Worm (Caenorhabditis elegans) whole organism, early embryonic: ENCODE results near the gene Y66D12A.3.

Experiments used
- B0310.2 ChIP-seq: sonication (generic microtip); optimal IDR thresholded peaks from 2 replicates; lab custom pipeline; 2016; ENCODE audit warnings: mild to moderate bottlenecking, missing genetic modification characterization, missing compliant biosample characterization
- F13C5.2 ChIP-seq: sonication (generic microtip); optimal IDR thresholded peaks from 2 replicates; lab custom pipeline; 2017; ENCODE audit warnings: mild to moderate bottlenecking, missing genetic modification characterization, inconsistent platforms, missing compliant biosample characterization
- aly-1 ChIP-seq: sonication (generic microtip); optimal IDR thresholded peaks from 2 replicates; lab custom pipeline; 2016; ENCODE audit warnings: missing genetic modification characterization, missing compliant biosample characterization
- ama-1 ChIP-seq: fragments of 150-350 bp; optimal IDR thresholded peaks from 2 replicates; lab custom pipeline; 2014
- ceh-13 ChIP-seq: fragments of 200-800 bp; sonication (Bioruptor generic); optimal IDR thresholded peaks from 2 replicates; lab custom pipeline; 2018; ENCODE audit warnings: mild to moderate bottlenecking, missing genetic modification characterization, missing compliant biosample characterization
- ceh-36 ChIP-seq: sonication (generic microtip); optimal IDR thresholded peaks from 2 replicates; lab custom pipeline; 2016; ENCODE audit warnings: missing genetic modification characterization, inconsistent platforms, missing compliant biosample characterization
- ets-7 ChIP-seq: sonication (generic microtip); optimal IDR thresholded peaks from 2 replicates; lab custom pipeline; 2016; ENCODE audit warnings: missing genotype, missing genetic modification characterization, missing compliant biosample characterization
- flt-1 ChIP-seq: fragments of 200-800 bp; sonication (Bioruptor generic); IDR thresholded peaks from 2 replicates; pipeline ENCODE4 v1.3.6; 2022; ENCODE audit warnings: missing genetic modification characterization, missing compliant biosample characterization
- hmbx-1 ChIP-seq: sonication (generic microtip); optimal IDR thresholded peaks from 2 replicates; lab custom pipeline; 2016; ENCODE audit warnings: mild to moderate bottlenecking, missing genetic modification characterization, missing compliant biosample characterization
- hmg-4 ChIP-seq: fragments of 200-800 bp; sonication (Bioruptor generic); optimal IDR thresholded peaks from 2 replicates; lab custom pipeline; 2018; ENCODE audit warnings: mild to moderate bottlenecking, missing genetic modification characterization, missing compliant biosample characterization
- hnd-1 ChIP-seq: sonication (generic microtip); optimal IDR thresholded peaks from 2 replicates; lab custom pipeline; 2016; ENCODE audit warnings: missing genetic modification characterization, missing compliant biosample characterization
- pes-1 ChIP-seq: fragments of 200-800 bp; sonication (Bioruptor generic); IDR thresholded peaks from 2 replicates; pipeline ENCODE4 v1.3.6; 2022; ENCODE audit warnings: missing genetic modification reagents, missing genetic modification characterization, missing compliant biosample characterization
- scrt-1 ChIP-seq: fragments of 200-800 bp; sonication (Bioruptor generic); IDR thresholded peaks from 2 replicates; pipeline ENCODE4 v1.3.6; 2022; ENCODE audit warnings: missing genetic modification characterization, missing compliant biosample characterization
- sea-1 ChIP-seq: fragments of 200-800 bp; sonication (Bioruptor generic); conservative IDR thresholded peaks from 2 replicates; pipeline ENCODE4 v1.3.6; 2022; ENCODE audit warnings: missing genetic modification characterization, missing compliant biosample characterization
- tbx-11 ChIP-seq: fragments of 200-800 bp; sonication (Bioruptor generic); IDR thresholded peaks from 2 replicates; pipeline ENCODE4 v1.3.6; 2022; ENCODE audit warnings: missing genetic modification characterization, missing compliant biosample characterization
- tbx-37 ChIP-seq: fragments of 200-800 bp; sonication (Bioruptor generic); conservative IDR thresholded peaks from 2 replicates; pipeline ENCODE4 v1.3.6; 2022; ENCODE audit warnings: missing genetic modification reagents, missing genetic modification characterization, missing compliant biosample characterization
- tra-4 ChIP-seq: sonication (generic microtip); optimal IDR thresholded peaks from 2 replicates; lab custom pipeline; 2017; ENCODE audit warnings: missing genetic modification characterization, missing compliant biosample characterization

Y66D12A.3 gene

DNA sequence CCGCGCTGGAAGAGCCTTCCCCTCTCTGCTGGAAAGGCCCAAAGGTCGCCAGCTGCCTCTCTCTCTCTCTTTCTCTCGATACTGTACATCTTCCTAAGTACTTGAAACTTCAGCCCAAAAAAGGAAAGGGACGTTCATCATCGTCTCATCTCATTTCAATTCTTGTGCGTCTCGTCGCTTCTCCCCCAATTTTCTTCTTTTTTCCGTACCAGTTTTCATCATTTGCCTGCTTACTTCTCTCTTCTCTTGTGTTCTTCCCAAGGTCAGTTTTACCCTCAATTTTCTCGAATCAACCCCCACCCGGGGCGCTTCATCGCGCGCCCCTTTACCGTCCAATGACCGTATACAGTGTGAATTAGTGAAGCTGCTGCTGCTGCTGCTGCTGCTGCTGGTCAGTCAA lies 29.3 kb upstream of the Y66D12A.3 start:
- TF ChIP-seq F13C5.2 (tag; lab: Kevin White, UChicago) (no peak), flt-1 (GFP tag; lab: Robert Waterston, UW) (no peak), tbx-37 (no peak), ama-1 (lab: Kevin White, UChicago) (no peak), scrt-1 (GFP tag; lab: Robert Waterston, UW) (no peak), ceh-13 (no peak)

- TF ChIP-seq flt-1 (GFP tag; lab: Robert Waterston, UW) (no peak), ceh-36 (tag; lab: Kevin White, UChicago) (peak; percentile 74)
Observed at ce11 chrIII:11560504-11561202, 28.4 kb upstream of the Y66D12A.3 start, which contains the start of gene ztf-29. Gene ztf-29 (plus strand): TSS chrIII:11561152.

DNA sequence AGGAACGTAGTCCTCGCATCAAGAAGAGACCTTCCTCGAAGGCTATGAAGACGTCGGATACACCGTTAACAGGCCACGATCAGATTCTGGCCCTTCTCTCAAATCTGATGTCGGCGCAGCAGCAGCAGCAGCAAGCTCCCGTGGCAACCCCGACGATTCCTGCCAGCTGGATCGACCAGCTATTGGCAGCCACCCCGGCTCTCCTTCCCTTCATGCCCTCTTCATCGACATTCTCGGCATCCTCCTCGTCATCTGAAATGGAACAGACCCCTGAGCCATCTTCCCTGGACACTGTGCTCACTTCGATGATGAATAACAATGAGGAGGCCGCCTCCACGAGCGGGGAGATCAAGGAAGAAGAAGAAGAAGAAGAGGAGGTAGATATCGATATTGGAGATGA lies 27.4 kb upstream of the Y66D12A.3 start:
- no peak for TF ChIP-seq tbx-37
- no peak for TF ChIP-seq ets-7 (tag; lab: Kevin White, UChicago)
- no peak for TF ChIP-seq hnd-1
- TF ChIP-seq tbx-11 (GFP tag; lab: Robert Waterston, UW): no peak
- TF ChIP-seq F13C5.2 (tag; lab: Kevin White, UChicago): no peak
- no peak for TF ChIP-seq hmg-4 (GFP tag; lab: Kevin White, UChicago)
- TF ChIP-seq B0310.2 (tag; lab: Kevin White, UChicago): no peak
- no peak for TF ChIP-seq pes-1 (GFP tag; lab: Robert Waterston, UW)

- TF ChIP-seq hnd-1 (no peak), hmbx-1 (tag; lab: Kevin White, UChicago) (no peak), F13C5.2 (tag; lab: Kevin White, UChicago) (no peak), ceh-36 (tag; lab: Kevin White, UChicago) (no peak), hmg-4 (GFP tag; lab: Kevin White, UChicago) (no peak), aly-1 (tag; lab: Kevin White, UChicago) (no peak), ama-1 (lab: Kevin White, UChicago) (no peak), flt-1 (GFP tag; lab: Robert Waterston, UW) (no peak), tra-4 (no peak), B0310.2 (tag; lab: Kevin White, UChicago) (no peak), ceh-13 (no peak), tbx-37 (no peak), sea-1 (no peak)
Observed at ce11 chrIII:11563417-11563949, 25.5 kb upstream of the Y66D12A.3 start, which contains the start of gene Y66D12A.11. Gene Y66D12A.11 (plus strand): TSS chrIII:11563467.

ce11 chrIII:11565602-11566001 lies 23.4 kb upstream of the Y66D12A.3 start, which contains the start of gene Y66D12A.10:
Gene Y66D12A.10 (plus strand): TSS chrIII:11565874.
- no peak for TF ChIP-seq aly-1 (tag; lab: Kevin White, UChicago)
- peak; percentile 43 for TF ChIP-seq F13C5.2 (tag; lab: Kevin White, UChicago)

- TF ChIP-seq hnd-1 (no peak), ets-7 (tag; lab: Kevin White, UChicago) (no peak)
Observed at ce11 chrIII:11567837-11568236, 21.2 kb upstream of the Y66D12A.3 start, which contains the start of gene psme-3. Gene psme-3 (plus strand): TSS chrIII:11568137.

DNA sequence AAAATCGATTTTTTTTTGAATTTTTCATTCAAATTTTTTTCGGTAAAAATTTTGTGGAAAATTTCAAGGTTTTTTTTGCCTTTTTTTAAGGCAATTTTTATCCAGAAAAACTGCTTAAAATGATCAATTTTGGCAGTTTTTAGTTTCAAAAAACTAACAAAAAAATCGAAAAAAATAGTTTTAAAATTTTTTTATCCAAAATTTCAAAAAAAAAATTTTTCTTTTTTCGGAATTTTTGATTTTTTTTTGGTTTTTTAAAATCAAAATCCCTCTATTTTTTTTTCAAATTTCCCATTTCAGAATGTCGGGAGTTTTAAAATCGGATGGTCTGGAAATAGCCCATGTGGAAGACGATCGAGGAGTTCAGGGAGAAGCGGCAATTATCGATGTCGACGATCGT lies 15.1 kb upstream of the Y66D12A.3 start, which contains the start of gene Y66D12A.8:
Gene Y66D12A.8, plus strand, starts transcription at position 301 of the 400 bp plus-strand sequence.
- TF ChIP-seq tra-4 (no peak), ama-1 (lab: Kevin White, UChicago) (peak; percentile 36)

ce11 chrIII:11579380-11579779 lies 9.6 kb upstream of the Y66D12A.3 start:
- TF ChIP-seq flt-1 (GFP tag; lab: Robert Waterston, UW) (no peak), hmbx-1 (tag; lab: Kevin White, UChicago) (no peak), sea-1 (no peak)

- TF ChIP-seq sea-1: no peak
- TF ChIP-seq ets-7 (tag; lab: Kevin White, UChicago): no peak
- TF ChIP-seq scrt-1 (GFP tag; lab: Robert Waterston, UW): no peak
- no peak for TF ChIP-seq hnd-1
- TF ChIP-seq tbx-37: no peak
- TF ChIP-seq ama-1 (lab: Kevin White, UChicago): no peak
- TF ChIP-seq pes-1 (GFP tag; lab: Robert Waterston, UW): no peak
- TF ChIP-seq tra-4: no peak
- no peak for TF ChIP-seq B0310.2 (tag; lab: Kevin White, UChicago)
- TF ChIP-seq ceh-36 (tag; lab: Kevin White, UChicago): no peak
- TF ChIP-seq hmbx-1 (tag; lab: Kevin White, UChicago): no peak
Observed at ce11 chrIII:11580428-11580885, 8.6 kb upstream of the Y66D12A.3 start, which contains the start of gene Y66D12A.7. Gene Y66D12A.7 (minus strand): TSS chrIII:11580478.
